Worm (Caenorhabditis elegans): Measurements from ENCODE around the gene ZK1098.6.
A peak's percentile ranks its signal among the peaks of the same experiment; 100 is the strongest.

Gene ZK1098.6

DNA sequence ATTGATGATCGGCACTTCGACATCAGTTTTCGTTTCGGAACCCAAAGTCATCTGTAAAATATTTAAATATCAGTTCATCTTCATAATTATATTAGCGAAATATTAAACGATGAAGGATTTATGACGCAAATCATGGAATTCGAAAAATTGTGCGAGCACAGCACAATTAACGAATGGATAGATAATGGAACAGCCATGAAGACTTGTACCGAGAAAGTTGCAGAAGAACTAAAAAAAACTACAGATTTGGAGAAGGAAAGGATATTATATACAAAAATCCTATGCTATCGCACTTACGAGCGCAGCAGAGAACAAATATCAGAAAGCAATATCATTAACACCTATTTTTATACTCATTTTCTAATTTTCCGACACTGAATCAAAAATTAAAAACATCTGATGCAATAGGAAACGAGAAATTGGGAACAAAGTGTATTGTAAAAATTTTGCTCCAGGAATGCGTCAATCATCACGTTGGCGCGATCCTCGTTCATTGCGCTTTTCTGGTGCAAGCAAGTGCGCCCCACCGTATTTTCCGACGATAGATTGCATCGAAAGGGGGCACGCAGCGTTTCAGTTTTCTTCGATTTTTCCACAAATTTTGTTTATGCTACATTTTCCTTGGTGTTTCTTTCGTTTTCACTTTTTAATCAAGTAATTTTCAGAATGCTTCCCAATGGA lies 5.4 kb upstream of the ZK1098.6 start, which contains the start of the genes clu-1 and prp-40 (continued):
- TF ChIP-seq unc-62 (GFP tag; optimal IDR thresholded peaks at IDR 0.05 in 1 of 2) (peak in 1 of 2 experiments; percentile 99), unc-62 (tag; optimal IDR thresholded peaks at IDR 0.05) (no peak), F26F4.8 (GFP tag; conservative IDR thresholded peaks at IDR 0.05) (no peak), mxl-2 (GFP tag; conservative IDR thresholded peaks at IDR 0.05) (no peak), mxl-3 (GFP tag; optimal IDR thresholded peaks at IDR 0.05) (peak; percentile 35), arid-1 (GFP tag; conservative IDR thresholded peaks at IDR 0.05) (peak; percentile 58; the same call in 1 of the 2 replicates), ceh-44 (GFP tag; IDR thresholded peaks at IDR 0.05) (0 out of 2 replicates have a peak, but pooled peaks have one; percentile 41), ztf-7 (tag; optimal IDR thresholded peaks at IDR 0.05) (peak; percentile 86), spr-1 (tag; optimal IDR thresholded peaks at IDR 0.05) (peak; percentile 62), lin-38 (GFP tag; IDR thresholded peaks at IDR 0.05) (peak; percentile 96), egl-43 (GFP tag; IDR thresholded peaks at IDR 0.05) (peak; percentile 28; the same call in 1 of the 2 replicates), ces-1 (GFP tag; optimal IDR thresholded peaks at IDR 0.05) (no peak), skn-1 (tag; optimal IDR thresholded peaks at IDR 0.05) (no peak), ama-1 (optimal IDR thresholded peaks at IDR 0.05) (peak; percentile 77), daf-12 (tag; optimal IDR thresholded peaks at IDR 0.05) (no peak), cey-2 (tag; optimal IDR thresholded peaks at IDR 0.05; ENCODE audit: borderline replicate concordance, insufficient read depth) (no peak), zip-2 (tag; optimal IDR thresholded peaks at IDR 0.05) (peak; percentile 17), nhr-10 (tag; optimal IDR thresholded peaks at IDR 0.05) (peak; percentile 18), spr-3 (GFP tag; optimal IDR thresholded peaks at IDR 0.05) (peak; percentile 27), daf-8 (GFP tag; IDR thresholded peaks at IDR 0.05) (no peak), nhr-76 (tag; optimal IDR thresholded peaks at IDR 0.05) (no peak), hlh-11 (tag; optimal IDR thresholded peaks at IDR 0.05) (peak; percentile 87), Y105C5A.15 (GFP tag; IDR thresholded peaks at IDR 0.05) (no peak), Y75B8A.6 (GFP tag; IDR thresholded peaks at IDR 0.05) (no peak), set-16 (GFP tag; IDR thresholded peaks at IDR 0.05) (no peak), nhr-77 (tag; optimal IDR thresholded peaks at IDR 0.05) (peak; percentile 78), mes-2 (tag; optimal IDR thresholded peaks at IDR 0.05; ENCODE audit: poor library complexity, severe bottlenecking) (peak; percentile 93), hmg-1.1 (GFP tag; IDR thresholded peaks at IDR 0.05) (peak; percentile 80), nhr-6 (tag; optimal IDR thresholded peaks at IDR 0.05) (peak; percentile 91), fkh-10 (GFP tag; optimal IDR thresholded peaks at IDR 0.05) (peak; percentile 76), dmd-9 (GFP tag; IDR thresholded peaks at IDR 0.05) (no peak), lin-29 (GFP tag; IDR thresholded peaks at IDR 0.05) (0 out of 2 replicates have a peak, but pooled peaks have one; percentile 12), lin-13 (GFP tag; optimal IDR thresholded peaks at IDR 0.05) (peak; percentile 86), ceh-32 (tag; optimal IDR thresholded peaks at IDR 0.05; ENCODE audit: poor library complexity) (no peak), aha-1 (tag) (peak; percentile 98), nhr-102 (tag; optimal IDR thresholded peaks at IDR 0.05) (peak; percentile 63), mep-1 (tag; optimal IDR thresholded peaks at IDR 0.05) (peak; percentile 92), snpc-1.2 (GFP tag; IDR thresholded peaks at IDR 0.05) (0 out of 2 replicates have a peak, but pooled peaks have one; percentile 14), F37D6.2 (tag; optimal IDR thresholded peaks at IDR 0.05) (peak; percentile 51), R02D3.7 (tag; optimal IDR thresholded peaks at IDR 0.05) (no peak), nhr-41 (GFP tag; IDR thresholded peaks at IDR 0.05) (no peak), hlh-30 (tag; optimal IDR thresholded peaks at IDR 0.05; ENCODE audit: insufficient read depth) (peak; percentile 76), nhr-28 (tag; optimal IDR thresholded peaks at IDR 0.05) (peak; percentile 64), nhr-48 (tag; optimal IDR thresholded peaks at IDR 0.05) (peak; percentile 40), jun-1 (tag; optimal IDR thresholded peaks at IDR 0.05) (peak; percentile 45), vab-7 (GFP tag; IDR thresholded peaks at IDR 0.05) (peak; percentile 43; the same call in 1 of the 2 replicates), dmd-6 (GFP tag; IDR thresholded peaks at IDR 0.05) (peak; percentile 75), pha-4 (GFP tag; IDR thresholded peaks at IDR 0.05) (peak; percentile 25; the same call in 1 of the 2 replicates), pha-4 (tag; optimal IDR thresholded peaks at IDR 0.05) (peak; percentile 78), unc-130 (GFP tag; optimal IDR thresholded peaks at IDR 0.05) (peak; percentile 44)
